Worm (Caenorhabditis elegans): ENCODE data around the gene slc-25A18.2.

The slc-25A18.2 gene

ce11 chrIV:7473159-7473649 is 1.6 kb upstream of the slc-25A18.2 start, which contains the start of the genes plk-3 and F55G1.6:
TSS of gene plk-3 (minus strand) at chrIV:7473209.
TSS of gene F55G1.6 (plus strand) at chrIV:7473517.
- TF ChIP-seq rnt-1 (tag; optimal IDR thresholded peaks at IDR 0.05) (no peak), nhr-84 (tag; optimal IDR thresholded peaks at IDR 0.05) (no peak), fos-1 (tag; optimal IDR thresholded peaks at IDR 0.05) (no peak), efl-3 (GFP tag; optimal IDR thresholded peaks at IDR 0.05) (no peak), aha-1 (tag; optimal IDR thresholded peaks at IDR 0.05) (no peak), ama-1 (optimal IDR thresholded peaks at IDR 0.05) (no peak), lin-14 (GFP tag; optimal IDR thresholded peaks at IDR 0.05) (no peak), fkh-10 (GFP tag; optimal IDR thresholded peaks at IDR 0.05) (no peak), C34B4.2 (tag; optimal IDR thresholded peaks at IDR 0.05) (no peak), skn-1 (tag; optimal IDR thresholded peaks at IDR 0.05) (no peak), swsn-7 (tag; optimal IDR thresholded peaks at IDR 0.05) (no peak), C16A3.4 (tag; optimal IDR thresholded peaks at IDR 0.05) (no peak), lin-35 (GFP tag; optimal IDR thresholded peaks at IDR 0.05) (no peak), ces-1 (GFP tag; optimal IDR thresholded peaks at IDR 0.05) (no peak)

DNA sequence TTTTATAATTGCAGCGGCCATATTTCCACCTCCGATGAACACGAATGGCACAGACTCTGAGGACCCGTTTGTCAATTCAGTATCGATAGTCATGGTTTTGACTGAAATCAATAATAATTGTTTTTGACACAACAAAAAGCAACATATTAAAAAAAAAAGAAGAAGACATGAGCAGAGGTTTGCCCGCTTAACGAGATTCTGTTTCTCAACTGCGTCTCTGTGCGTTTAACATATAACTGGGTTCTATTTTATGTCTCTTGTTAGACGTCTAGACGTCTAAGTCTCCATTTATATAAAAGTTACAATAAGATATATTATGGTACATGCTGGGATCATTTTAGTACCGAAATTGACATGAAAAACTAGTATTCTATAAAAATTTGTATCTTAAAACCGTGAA is 2.4 kb downstream of the slc-25A18.2 start, which contains the start of gene pycr-4:
pycr-4 (minus strand) TSS at position 101 of the 400 bp plus-strand sequence.
- peak in 1 of 2 experiments; percentile 15 for TF ChIP-seq lin-35 (GFP tag; optimal IDR thresholded peaks at IDR 0.05)
- peak; percentile 42 to 44 for TF ChIP-seq efl-1 (optimal IDR thresholded peaks at IDR 0.05)
- peak in 1 of 2 experiments; percentile 72 for TF ChIP-seq efl-1 (GFP tag; optimal IDR thresholded peaks at IDR 0.05 in 1 of 2)
- TF ChIP-seq blmp-1 (tag; optimal IDR thresholded peaks at IDR 0.05), result no peak
- TF ChIP-seq dpl-1 (GFP tag; optimal IDR thresholded peaks at IDR 0.05), result peak in 1 of 3 experiments; percentile 14

DNA sequence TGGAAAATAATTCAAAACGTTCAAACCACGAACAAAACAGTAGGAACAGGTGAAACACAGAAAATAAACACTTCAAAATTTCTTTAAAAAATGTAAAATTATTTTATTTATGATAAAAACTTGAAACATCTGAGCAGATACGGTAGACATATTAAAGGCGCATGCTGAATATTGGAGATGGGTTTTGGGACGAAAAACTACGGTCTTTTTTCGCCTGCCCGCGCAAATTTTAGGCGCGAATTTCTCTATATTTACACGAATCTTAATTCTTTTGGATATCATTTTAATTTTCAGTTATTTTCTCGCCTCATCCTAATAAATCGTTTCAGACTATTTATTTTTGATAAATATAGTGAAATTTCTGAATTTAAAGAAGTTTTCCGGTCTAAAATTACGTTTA is 2.9 kb downstream of the slc-25A18.2 start:
- TF ChIP-seq nhr-71 (tag; optimal IDR thresholded peaks at IDR 0.05) (no peak), jun-1 (tag; optimal IDR thresholded peaks at IDR 0.05) (no peak)

- TF ChIP-seq C34B4.2 (tag; optimal IDR thresholded peaks at IDR 0.05) (no peak), lin-35 (GFP tag; optimal IDR thresholded peaks at IDR 0.05) (peak; percentile 63 to 89), mef-2 (tag; optimal IDR thresholded peaks at IDR 0.05) (no peak), dsc-1 (tag; optimal IDR thresholded peaks at IDR 0.05) (no peak), dpl-1 (GFP tag; optimal IDR thresholded peaks at IDR 0.05) (peak; percentile 31 to 84 (median 73)), skn-1 (tag; optimal IDR thresholded peaks at IDR 0.05) (peak; percentile 3), efl-1 (optimal IDR thresholded peaks at IDR 0.05) (peak; percentile 65 to 72), efl-1 (GFP tag; optimal IDR thresholded peaks at IDR 0.05 in 1 of 2) (peak; percentile 79 to 97), lsy-2 (tag; optimal IDR thresholded peaks at IDR 0.05) (peak in 1 of 2 experiments; percentile 69)
Observed at ce11 chrIV:7478134-7478533, 3.3 kb downstream of the slc-25A18.2 start, which contains the start of gene rod-1. TSS of gene rod-1 (plus strand) at chrIV:7478452.

DNA sequence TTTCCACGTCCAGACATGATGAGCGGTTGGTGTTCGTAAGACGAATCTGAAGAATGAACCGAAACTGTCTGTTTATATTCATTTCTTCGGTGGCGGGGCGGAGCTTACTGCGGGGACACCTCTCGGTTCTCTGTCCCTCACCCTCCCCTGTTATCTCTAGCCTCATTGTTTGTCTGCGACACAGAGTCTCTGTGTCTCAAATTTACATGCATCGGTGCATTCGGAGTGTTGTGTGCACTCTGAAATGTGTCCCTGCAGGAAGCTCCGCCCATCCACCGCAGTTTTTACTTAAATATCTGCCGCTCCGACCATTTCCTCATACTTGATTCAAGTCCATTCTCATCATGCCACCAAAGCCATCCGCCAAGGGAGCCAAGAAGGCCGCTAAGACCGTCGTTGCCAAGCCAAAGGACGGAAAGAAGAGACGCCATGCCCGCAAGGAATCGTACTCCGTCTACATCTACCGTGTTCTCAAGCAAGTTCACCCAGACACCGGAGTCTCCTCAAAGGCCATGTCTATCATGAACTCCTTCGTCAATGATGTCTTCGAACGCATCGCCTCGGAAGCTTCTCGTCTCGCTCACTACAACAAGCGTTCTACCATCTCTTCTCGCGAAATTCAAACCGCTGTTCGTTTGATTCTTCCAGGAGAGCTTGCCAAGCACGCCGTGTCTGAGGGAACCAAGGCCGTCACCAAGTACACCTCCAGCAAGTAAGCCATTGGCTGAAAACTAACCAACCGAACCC is 11.5 kb downstream of the slc-25A18.2 start, which contains the start of the genes his-61 and his-62:
his-61 (minus strand) TSS at position 17 of the 747 bp plus-strand sequence.
his-62 (plus strand) TSS at position 345 of the 747 bp plus-strand sequence.
- TF ChIP-seq lin-13 (GFP tag; optimal IDR thresholded peaks at IDR 0.05) (no peak), hpl-2 (GFP tag; optimal IDR thresholded peaks at IDR 0.05) (no peak), mep-1 (tag; optimal IDR thresholded peaks at IDR 0.05) (peak; percentile 54), egl-13 (tag; optimal IDR thresholded peaks at IDR 0.05) (no peak), sup-37 (GFP tag; optimal IDR thresholded peaks at IDR 0.05) (no peak), nhr-237 (tag; optimal IDR thresholded peaks at IDR 0.05) (no peak), rnt-1 (tag; optimal IDR thresholded peaks at IDR 0.05) (no peak), nhr-76 (tag; optimal IDR thresholded peaks at IDR 0.05) (no peak), C04F5.9 (tag; optimal IDR thresholded peaks at IDR 0.05) (no peak), isw-1 (GFP tag; IDR thresholded peaks at IDR 0.05) (peak; percentile 38; the same call in 1 of the 2 replicates), lin-15B (tag; optimal IDR thresholded peaks at IDR 0.05) (no peak), nhr-90 (tag; optimal IDR thresholded peaks at IDR 0.05; ENCODE audit: poor library complexity) (peak; percentile 34), C34B4.2 (tag; optimal IDR thresholded peaks at IDR 0.05) (no peak), alr-1 (tag; optimal IDR thresholded peaks at IDR 0.05; ENCODE audit: borderline replicate concordance) (no peak), nhr-28 (tag; optimal IDR thresholded peaks at IDR 0.05) (no peak), nhr-12 (tag; optimal IDR thresholded peaks at IDR 0.05) (no peak), efl-3 (GFP tag; optimal IDR thresholded peaks at IDR 0.05) (peak; percentile 13), snu-23 (GFP tag; optimal IDR thresholded peaks at IDR 0.05) (peak; percentile 59), unc-86 (tag; optimal IDR thresholded peaks at IDR 0.05) (peak; percentile 80), lir-3 (tag; optimal IDR thresholded peaks at IDR 0.05; ENCODE audit: poor library complexity) (no peak), nhr-20 (tag; optimal IDR thresholded peaks at IDR 0.05) (peak; percentile 37), aly-2 (tag; optimal IDR thresholded peaks at IDR 0.05) (no peak), xbp-1 (tag; optimal IDR thresholded peaks at IDR 0.05) (peak; percentile 36), ztf-11 (tag; optimal IDR thresholded peaks at IDR 0.05) (peak in 1 of 2 experiments; percentile 93)

Data from whole organism, L1 larva.